Fruit fly (Drosophila melanogaster): ENCODE data around the gene trem.

DNA sequence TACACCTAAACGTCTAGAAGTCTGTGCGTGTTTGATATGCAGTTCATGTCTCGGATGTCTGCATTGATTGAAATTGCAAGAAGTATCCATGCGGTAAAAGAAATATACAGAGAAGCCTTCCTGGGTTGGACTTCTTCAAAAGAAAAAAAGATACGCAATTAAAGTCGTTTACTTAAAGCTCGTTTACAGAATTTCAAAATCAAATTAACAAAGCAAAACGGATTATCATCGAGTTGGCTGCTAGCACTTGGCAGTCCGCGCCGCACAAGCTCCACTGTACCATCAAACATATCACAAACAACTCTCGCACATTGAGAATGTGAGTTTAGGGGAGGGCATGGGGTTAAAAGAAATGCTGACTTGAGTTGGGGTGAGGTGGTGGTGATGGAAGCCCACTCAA, 32.7 kb downstream of the trem start:
- TF ChIP-seq CG6792 (GFP tag; optimal IDR thresholded peaks at IDR 0.05) (peak; percentile 54), Sox14 (GFP tag; optimal IDR thresholded peaks at IDR 0.05) (peak; percentile 80), CG8632 (GFP tag; optimal IDR thresholded peaks at IDR 0.05) (peak; percentile 57), esn (GFP tag; optimal IDR thresholded peaks at IDR 0.05) (peak; percentile 68), CG16779 (tag; optimal IDR thresholded peaks at IDR 0.05) (peak; percentile 20)

Measured in whole organism, prepupa.